Worm (Caenorhabditis elegans) whole organism, mixed stage, embryonic: ENCODE data around the gene srw-20.

Source experiments
- blmp-1 ChIP-seq: fragments of 150-350 bp; optimal IDR thresholded peaks from 2 replicates; lab custom pipeline; 2014; ENCODE audit warnings: missing biosample characterization, missing genetic modification characterization
- elt-3 ChIP-seq: fragments of 150-350 bp; optimal IDR thresholded peaks from 2 replicates; lab custom pipeline; 2014; ENCODE audit warnings: missing biosample characterization, missing genetic modification characterization
- unc-62 ChIP-seq: fragments of 150-350 bp; optimal IDR thresholded peaks from 2 replicates; lab custom pipeline; 2014; ENCODE audit warnings: missing biosample characterization, missing genetic modification reagents, missing genetic modification characterization

DNA sequence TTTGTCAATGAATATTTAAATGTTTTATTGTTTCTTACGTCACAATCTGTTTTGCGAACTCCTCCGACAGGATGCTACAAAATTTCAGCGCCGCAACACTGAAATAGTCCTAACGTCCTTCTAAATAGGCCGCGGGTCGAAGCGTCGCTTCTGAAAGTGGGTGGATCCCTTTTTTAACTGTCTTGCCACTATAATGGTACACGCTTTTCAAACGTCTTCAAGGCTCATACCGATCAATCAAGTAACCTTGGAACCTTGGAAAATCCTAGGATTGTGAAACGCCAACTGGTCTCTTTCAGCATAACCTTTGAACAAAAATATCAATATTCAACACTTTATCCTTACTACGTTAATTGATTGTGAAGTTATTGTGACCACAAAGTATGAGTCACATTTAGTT, 13.1 kb downstream of the srw-20 start:
- TF ChIP-seq blmp-1, result no peak
- no peak for TF ChIP-seq elt-3 (tag; lab: Kevin White, UChicago)
- no peak for TF ChIP-seq unc-62 (GFP tag; lab: Kevin White, UChicago)
